Worm (Caenorhabditis elegans) whole organism, early embryonic: ENCODE measurements around the gene wars-1.

Source experiments
- B0310.2 ChIP-seq: sonication (generic microtip); optimal IDR thresholded peaks from 2 replicates; lab custom pipeline; 2016; ENCODE audit warnings: mild to moderate bottlenecking, missing genetic modification characterization, missing compliant biosample characterization
- F13C5.2 ChIP-seq: sonication (generic microtip); optimal IDR thresholded peaks from 2 replicates; lab custom pipeline; 2017; ENCODE audit warnings: mild to moderate bottlenecking, missing genetic modification characterization, inconsistent platforms, missing compliant biosample characterization
- aly-1 ChIP-seq: sonication (generic microtip); optimal IDR thresholded peaks from 2 replicates; lab custom pipeline; 2016; ENCODE audit warnings: missing genetic modification characterization, missing compliant biosample characterization
- ama-1 ChIP-seq: fragments of 150-350 bp; optimal IDR thresholded peaks from 2 replicates; lab custom pipeline; 2014
- ets-7 ChIP-seq: sonication (generic microtip); optimal IDR thresholded peaks from 2 replicates; lab custom pipeline; 2016; ENCODE audit warnings: missing genotype, missing genetic modification characterization, missing compliant biosample characterization
- flt-1 ChIP-seq: fragments of 200-800 bp; sonication (Bioruptor generic); IDR thresholded peaks from 2 replicates; pipeline ENCODE4 v1.3.6; 2022; ENCODE audit warnings: missing genetic modification characterization, missing compliant biosample characterization
- hmbx-1 ChIP-seq: sonication (generic microtip); optimal IDR thresholded peaks from 2 replicates; lab custom pipeline; 2016; ENCODE audit warnings: mild to moderate bottlenecking, missing genetic modification characterization, missing compliant biosample characterization
- hmg-4 ChIP-seq: fragments of 200-800 bp; sonication (Bioruptor generic); optimal IDR thresholded peaks from 2 replicates; lab custom pipeline; 2018; ENCODE audit warnings: mild to moderate bottlenecking, missing genetic modification characterization, missing compliant biosample characterization
- scrt-1 ChIP-seq: fragments of 200-800 bp; sonication (Bioruptor generic); IDR thresholded peaks from 2 replicates; pipeline ENCODE4 v1.3.6; 2022; ENCODE audit warnings: missing genetic modification characterization, missing compliant biosample characterization
- sea-1 ChIP-seq: fragments of 200-800 bp; sonication (Bioruptor generic); conservative IDR thresholded peaks from 2 replicates; pipeline ENCODE4 v1.3.6; 2022; ENCODE audit warnings: missing genetic modification characterization, missing compliant biosample characterization
- tbx-11 ChIP-seq: fragments of 200-800 bp; sonication (Bioruptor generic); IDR thresholded peaks from 2 replicates; pipeline ENCODE4 v1.3.6; 2022; ENCODE audit warnings: missing genetic modification characterization, missing compliant biosample characterization

ce11 chrV:18894924-18895388, 35.9 kb upstream of the wars-1 start, which contains the start of gene emb-4:
- TF ChIP-seq sea-1 (no peak), ama-1 (lab: Kevin White, UChicago) (no peak), tbx-11 (GFP tag; lab: Robert Waterston, UW) (no peak), B0310.2 (no peak), hmg-4 (no peak), ets-7 (tag; lab: Kevin White, UChicago) (no peak), hmbx-1 (tag; lab: Kevin White, UChicago) (no peak), flt-1 (GFP tag; lab: Robert Waterston, UW) (no peak), aly-1 (tag; lab: Kevin White, UChicago) (no peak), scrt-1 (GFP tag; lab: Robert Waterston, UW) (no peak), F13C5.2 (no peak)
